Fruit fly (Drosophila melanogaster): ENCODE measurements around the gene CG14537.

Gene CG14537

dm6 chr2L:7875676-7876075 is 35.4 kb downstream of the CG14537 start:
- TF ChIP-seq fd96Ca (GFP tag; IDR thresholded peaks at IDR 0.05): no peak
- no peak for TF ChIP-seq rn (GFP tag; IDR thresholded peaks at IDR 0.05)
- peak; percentile 39 for TF ChIP-seq Pif1A (GFP tag; optimal IDR thresholded peaks at IDR 0.05)
- TF ChIP-seq EcR (GFP tag; optimal IDR thresholded peaks at IDR 0.05): no peak
- TF ChIP-seq CG13204 (GFP tag; optimal IDR thresholded peaks at IDR 0.05): no peak
- TF ChIP-seq CG8301 (tag; optimal IDR thresholded peaks at IDR 0.05): no peak
- TF ChIP-seq Snoo (tag; optimal IDR thresholded peaks at IDR 0.05): peak; percentile 37
- no peak for TF ChIP-seq CG14655 (GFP tag; optimal IDR thresholded peaks at IDR 0.05)
- 0 out of 3 replicates have a peak, but pooled peaks have one; percentile 17 for TF ChIP-seq CG4496 (GFP tag; IDR thresholded peaks at IDR 0.05)
- TF ChIP-seq CG12605 (GFP tag; IDR thresholded peaks at IDR 0.05): no peak
- no peak for TF ChIP-seq gl (tag; optimal IDR thresholded peaks at IDR 0.05)
- peak; percentile 12 for TF ChIP-seq Pif1B (GFP tag; optimal IDR thresholded peaks at IDR 0.05)
- peak; percentile 40 for TF ChIP-seq CG17806 (tag; optimal IDR thresholded peaks at IDR 0.05)
- peak; percentile 26 for TF ChIP-seq CG15710 (tag; optimal IDR thresholded peaks at IDR 0.05)
- TF ChIP-seq CG9948 (tag; optimal IDR thresholded peaks at IDR 0.05): peak; percentile 14
- TF ChIP-seq CG10348 (GFP tag; IDR thresholded peaks at IDR 0.05): no peak
- TF ChIP-seq Ets98B (GFP tag; IDR thresholded peaks at IDR 0.05): no peak
- peak; percentile 43 for TF ChIP-seq CG8159 (tag; optimal IDR thresholded peaks at IDR 0.05)

dm6 chr2L:7876520-7877232 is 36.4 kb downstream of the CG14537 start:
- no peak for TF ChIP-seq CG32121 (GFP tag; IDR thresholded peaks at IDR 0.05)
- peak; percentile 24 for TF ChIP-seq CG8159 (tag; optimal IDR thresholded peaks at IDR 0.05)
- 0 out of 3 replicates have a peak, but pooled peaks have one; percentile 41 for TF ChIP-seq CG4496 (GFP tag; IDR thresholded peaks at IDR 0.05)
- no peak for TF ChIP-seq CG10348 (GFP tag; IDR thresholded peaks at IDR 0.05)
- TF ChIP-seq fd96Ca (GFP tag; IDR thresholded peaks at IDR 0.05): no peak
- peak; percentile 44 for TF ChIP-seq CG14655 (GFP tag; optimal IDR thresholded peaks at IDR 0.05)
- TF ChIP-seq CG9948 (tag; optimal IDR thresholded peaks at IDR 0.05): peak; percentile 17
- no peak for TF ChIP-seq CG34367 (tag; optimal IDR thresholded peaks at IDR 0.05)
- no peak for TF ChIP-seq Snoo (tag; optimal IDR thresholded peaks at IDR 0.05)
- no peak for TF ChIP-seq Pif1A (GFP tag; optimal IDR thresholded peaks at IDR 0.05)

dm6 chr2L:7878372-7878771 is 38.1 kb downstream of the CG14537 start:
- TF ChIP-seq CG17806 (tag; optimal IDR thresholded peaks at IDR 0.05) (no peak), Pif1A (GFP tag; optimal IDR thresholded peaks at IDR 0.05) (no peak), fd96Ca (GFP tag; IDR thresholded peaks at IDR 0.05) (no peak), CG34367 (tag; optimal IDR thresholded peaks at IDR 0.05) (no peak), CG13204 (GFP tag; optimal IDR thresholded peaks at IDR 0.05) (no peak), CG8301 (tag; optimal IDR thresholded peaks at IDR 0.05) (no peak), D1 (tag; optimal IDR thresholded peaks at IDR 0.05) (no peak), CG4496 (GFP tag; IDR thresholded peaks at IDR 0.05) (no peak)

- peak; percentile 74 for TF ChIP-seq Pif1A (GFP tag; optimal IDR thresholded peaks at IDR 0.05)
- TF ChIP-seq CG12605 (GFP tag; IDR thresholded peaks at IDR 0.05): peak; percentile 87
- peak; percentile 68 for TF ChIP-seq CG15710 (tag; optimal IDR thresholded peaks at IDR 0.05)
- peak; percentile 87 for TF ChIP-seq CG13204 (GFP tag; optimal IDR thresholded peaks at IDR 0.05)
- peak; percentile 83 for TF ChIP-seq CG4496 (GFP tag; IDR thresholded peaks at IDR 0.05)
- TF ChIP-seq Pif1B (GFP tag; optimal IDR thresholded peaks at IDR 0.05): peak; percentile 61
- peak; percentile 61 for TF ChIP-seq CG17806 (tag; optimal IDR thresholded peaks at IDR 0.05)
- no peak for TF ChIP-seq CG8301 (tag; optimal IDR thresholded peaks at IDR 0.05)
- TF ChIP-seq D1 (tag; optimal IDR thresholded peaks at IDR 0.05): no peak
- TF ChIP-seq CG34367 (tag; optimal IDR thresholded peaks at IDR 0.05): peak; percentile 75
- peak; percentile 65 for TF ChIP-seq Snoo (tag; optimal IDR thresholded peaks at IDR 0.05)
- TF ChIP-seq EcR (GFP tag; optimal IDR thresholded peaks at IDR 0.05): peak; percentile 51
- peak; percentile 64 for TF ChIP-seq CG32121 (GFP tag; IDR thresholded peaks at IDR 0.05)
- peak; percentile 55; the same call in 1 of the 3 replicates for TF ChIP-seq fd96Ca (GFP tag; IDR thresholded peaks at IDR 0.05)
- peak; percentile 5 for TF ChIP-seq CG14655 (GFP tag; optimal IDR thresholded peaks at IDR 0.05)
- peak; percentile 69 for TF ChIP-seq CG8159 (tag; optimal IDR thresholded peaks at IDR 0.05)
- peak; percentile 81 for TF ChIP-seq Ets98B (GFP tag; IDR thresholded peaks at IDR 0.05)
- no peak for TF ChIP-seq CG10348 (GFP tag; IDR thresholded peaks at IDR 0.05)
- TF ChIP-seq gl (tag; optimal IDR thresholded peaks at IDR 0.05): peak; percentile 91
- TF ChIP-seq CG9948 (tag; optimal IDR thresholded peaks at IDR 0.05): peak; percentile 38
- peak; percentile 54; the same call in 1 of the 2 replicates for TF ChIP-seq rn (GFP tag; IDR thresholded peaks at IDR 0.05)
These were observed 39.1 kb downstream of the CG14537 start, which contains the start of gene spz3 for dm6 chr2L:7879292-7879894. Gene spz3 (minus strand): TSS chr2L:7879552.

- no peak for TF ChIP-seq CG17806 (tag; optimal IDR thresholded peaks at IDR 0.05)
- TF ChIP-seq D1 (tag; optimal IDR thresholded peaks at IDR 0.05): no peak
- TF ChIP-seq Pif1B (GFP tag; optimal IDR thresholded peaks at IDR 0.05): no peak
- TF ChIP-seq CG8159 (tag; optimal IDR thresholded peaks at IDR 0.05): no peak
- TF ChIP-seq CG8301 (tag; optimal IDR thresholded peaks at IDR 0.05): no peak
- 0 out of 3 replicates have a peak, but pooled peaks have one; percentile 20 for TF ChIP-seq fd96Ca (GFP tag; IDR thresholded peaks at IDR 0.05)
- no peak for TF ChIP-seq CG15710 (tag; optimal IDR thresholded peaks at IDR 0.05)
- no peak for TF ChIP-seq CG34367 (tag; optimal IDR thresholded peaks at IDR 0.05)
- no peak for TF ChIP-seq Pif1A (GFP tag; optimal IDR thresholded peaks at IDR 0.05)
- no peak for TF ChIP-seq rn (GFP tag; IDR thresholded peaks at IDR 0.05)
- peak; percentile 70 for TF ChIP-seq gl (tag; optimal IDR thresholded peaks at IDR 0.05)
- no peak; the same call in 1 of the 2 replicates for TF ChIP-seq Ets98B (GFP tag; IDR thresholded peaks at IDR 0.05)
- no peak for TF ChIP-seq CG10348 (GFP tag; IDR thresholded peaks at IDR 0.05)
- TF ChIP-seq CG14655 (GFP tag; optimal IDR thresholded peaks at IDR 0.05): no peak
- TF ChIP-seq CG4496 (GFP tag; IDR thresholded peaks at IDR 0.05): peak; percentile 47; the same call in 1 of the 3 replicates
- TF ChIP-seq CG32121 (GFP tag; IDR thresholded peaks at IDR 0.05): no peak
- TF ChIP-seq Snoo (tag; optimal IDR thresholded peaks at IDR 0.05): no peak
- TF ChIP-seq EcR (GFP tag; optimal IDR thresholded peaks at IDR 0.05): peak; percentile 74
- no peak for TF ChIP-seq CG13204 (GFP tag; optimal IDR thresholded peaks at IDR 0.05)
- no peak for TF ChIP-seq CG9948 (tag; optimal IDR thresholded peaks at IDR 0.05)
- TF ChIP-seq CG12605 (GFP tag; IDR thresholded peaks at IDR 0.05): 0 out of 2 replicates have a peak, but pooled peaks have one; percentile 14
These were observed 40.2 kb downstream of the CG14537 start for dm6 chr2L:7880458-7880857.

Measured in whole organism, pupa.